Worm (Caenorhabditis elegans): ENCODE data around the gene C06C6.8.

DNA sequence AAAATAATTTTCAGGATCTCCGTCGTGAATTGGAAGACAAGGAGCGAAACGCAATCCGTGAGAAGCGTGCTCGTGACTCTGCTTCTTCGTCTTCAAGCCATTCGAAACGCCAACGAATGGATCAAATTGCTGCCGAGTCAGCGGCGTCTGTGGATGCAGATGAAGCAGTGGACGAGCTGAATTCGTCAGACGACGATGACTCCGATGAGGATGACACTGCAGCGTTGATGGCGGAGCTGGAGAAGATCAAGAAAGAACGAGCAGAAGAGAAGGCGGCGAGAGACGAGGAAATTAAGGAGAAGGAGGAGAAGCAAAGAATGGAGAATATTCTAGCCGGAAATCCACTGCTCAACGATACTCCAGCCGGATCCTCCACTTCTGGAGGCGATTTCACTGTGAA, 26.6 kb downstream of the C06C6.8 start:
- TF ChIP-seq dao-5 (tag; optimal IDR thresholded peaks at IDR 0.05): no peak
- no peak for TF ChIP-seq him-1 (tag; optimal IDR thresholded peaks at IDR 0.05)
- no peak for TF ChIP-seq W03F9.2 (tag; optimal IDR thresholded peaks at IDR 0.05)

All from whole organism, L4/young adult.